Worm (Caenorhabditis elegans): ENCODE data around the gene aptf-3.

DNA sequence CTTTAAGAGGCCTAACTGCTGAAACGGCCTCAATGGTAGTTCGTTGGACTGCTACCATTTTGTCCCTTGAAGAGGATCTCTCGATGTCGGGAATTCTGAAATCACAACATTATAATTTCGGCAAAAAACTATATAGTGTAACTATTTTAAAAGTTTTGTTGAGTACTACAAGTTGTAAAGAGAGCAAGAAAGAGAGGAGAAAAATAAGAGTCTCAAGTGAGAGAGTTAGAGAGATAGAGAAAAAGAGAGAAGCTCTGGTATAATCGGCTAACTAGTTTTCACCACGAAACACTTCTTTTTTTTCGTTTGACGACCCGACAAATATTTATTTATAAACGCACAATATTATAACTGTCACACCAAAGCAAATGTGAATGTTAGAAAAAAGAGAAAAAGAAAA, 43.6 kb downstream of the aptf-3 start, which contains the start of gene vab-9:
- no peak for TF ChIP-seq ttx-3 (tag; optimal IDR thresholded peaks at IDR 0.05)
- TF ChIP-seq T23F11.4 (GFP tag; optimal IDR thresholded peaks at IDR 0.05): no peak
- no peak for TF ChIP-seq tbx-2 (tag; optimal IDR thresholded peaks at IDR 0.05)
- no peak for TF ChIP-seq nhr-11 (tag; optimal IDR thresholded peaks at IDR 0.05)
- TF ChIP-seq unc-55 (GFP tag; optimal IDR thresholded peaks at IDR 0.05): no peak
